Worm (Caenorhabditis elegans) whole organism, L2 larva: ENCODE results near the gene nfki-1.

Source experiments
- C34F6.9 ChIP-seq: fragments of 150-350 bp; optimal IDR thresholded peaks from 2 replicates; lab custom pipeline; 2014; ENCODE audit warnings: missing biosample characterization, missing genetic modification characterization
- F13H6.1 ChIP-seq: sonication (generic microtip); optimal IDR thresholded peaks from 2 replicates; lab custom pipeline; 2016; ENCODE audit warnings: missing genetic modification characterization, missing compliant biosample characterization
- Y55F3AM.14 ChIP-seq: fragments of 200-800 bp; sonication (Bioruptor generic); optimal IDR thresholded peaks from 2 replicates; lab custom pipeline; 2018; ENCODE audit warnings: mild to moderate bottlenecking, missing genetic modification characterization, missing compliant biosample characterization
- ZK546.5 ChIP-seq: sonication (generic microtip); optimal IDR thresholded peaks from 2 replicates; lab custom pipeline; 2017; ENCODE audit warnings: missing biosample characterization, missing genetic modification characterization
- alr-1 ChIP-seq: fragments of 150-350 bp; optimal IDR thresholded peaks from 2 replicates; lab custom pipeline; 2014; ENCODE audit warnings: missing biosample characterization, missing genetic modification characterization
- aly-2 ChIP-seq: fragments of 150-350 bp; optimal IDR thresholded peaks from 2 replicates; lab custom pipeline; 2014; ENCODE audit warnings: missing biosample characterization, missing genetic modification characterization
- ama-1 ChIP-seq: fragments of 150-350 bp; optimal IDR thresholded peaks from 2 replicates; lab custom pipeline; 2018; ENCODE audit warnings: inconsistent platforms
- blmp-1 ChIP-seq: sonication (generic microtip); optimal IDR thresholded peaks from 2 replicates; lab custom pipeline; 2017; ENCODE audit warnings: missing genetic modification characterization, mild to moderate bottlenecking, missing compliant biosample characterization, antibody characterized with exemption, moderate library complexity; ENCODE audit not compliant: insufficient read depth
- ceh-16 ChIP-seq: fragments of 150-350 bp; optimal IDR thresholded peaks from 2 replicates; lab custom pipeline; 2014; ENCODE audit warnings: missing biosample characterization, missing genetic modification characterization
- dmd-4 ChIP-seq: sonication (generic microtip); optimal IDR thresholded peaks from 2 replicates; lab custom pipeline; 2017; ENCODE audit warnings: missing biosample characterization, missing genetic modification characterization
- egl-27 ChIP-seq: sonication (generic microtip); optimal IDR thresholded peaks from 3 replicates; lab custom pipeline; 2017; ENCODE audit warnings: missing biosample characterization, missing genetic modification reagents, missing genetic modification characterization
- elt-1 ChIP-seq: fragments of 150-350 bp; optimal IDR thresholded peaks from 2 replicates; lab custom pipeline; 2014; ENCODE audit warnings: missing biosample characterization, missing genetic modification characterization
- elt-3 ChIP-seq: sonication (generic microtip); optimal IDR thresholded peaks from 2 replicates; lab custom pipeline; 2017; ENCODE audit warnings: missing biosample characterization, missing genetic modification characterization
- fos-1 ChIP-seq: fragments of 150-350 bp; optimal IDR thresholded peaks from 2 replicates; lab custom pipeline; 2014; ENCODE audit warnings: missing biosample characterization, missing genetic modification characterization
- gmeb-1 ChIP-seq: fragments of 150-350 bp; optimal IDR thresholded peaks from 2 replicates; lab custom pipeline; 2014; ENCODE audit warnings: missing biosample characterization, missing genetic modification characterization
- lsy-2 ChIP-seq, 2 experiments: fragments of 150-350 bp in 1 of 2; sonication (generic microtip) in 1 of 2; optimal IDR thresholded peaks; 2 replicates each; lab custom pipeline; 2014 to 2017; ENCODE audit warnings: missing biosample characterization in 2 of 2, missing genetic modification characterization in 2 of 2
- mbf-1 ChIP-seq: sonication (generic microtip); optimal IDR thresholded peaks from 2 replicates; lab custom pipeline; 2017; ENCODE audit warnings: missing biosample characterization, missing genetic modification characterization
- mdl-1 ChIP-seq, 2 experiments: fragments of 150-350 bp in 1 of 2; sonication (generic microtip) in 1 of 2; optimal IDR thresholded peaks; 2 replicates each; lab custom pipeline; 2017; ENCODE audit warnings: missing biosample characterization in 2 of 2, missing genetic modification characterization in 2 of 2
- nhr-10 ChIP-seq: sonication (generic microtip); optimal IDR thresholded peaks from 2 replicates; lab custom pipeline; 2017; ENCODE audit warnings: missing biosample characterization, missing genetic modification characterization
- nhr-11 ChIP-seq: fragments of 150-350 bp; optimal IDR thresholded peaks from 2 replicates; lab custom pipeline; 2014; ENCODE audit warnings: missing biosample characterization, missing genetic modification characterization
- nhr-12 ChIP-seq: fragments of 150-350 bp; optimal IDR thresholded peaks from 2 replicates; lab custom pipeline; 2014; ENCODE audit warnings: missing biosample characterization, missing genetic modification characterization
- nhr-129 ChIP-seq: fragments of 150-350 bp; optimal IDR thresholded peaks from 2 replicates; lab custom pipeline; 2014; ENCODE audit warnings: missing biosample characterization, missing genetic modification characterization
- nhr-21 ChIP-seq: fragments of 150-350 bp; optimal IDR thresholded peaks from 2 replicates; lab custom pipeline; 2014; ENCODE audit warnings: missing biosample characterization, missing genetic modification characterization
- nhr-23 ChIP-seq: fragments of 150-350 bp; optimal IDR thresholded peaks from 2 replicates; lab custom pipeline; 2014; ENCODE audit warnings: missing biosample characterization, missing genetic modification reagents, missing genetic modification characterization
- nhr-237 ChIP-seq: fragments of 150-350 bp; optimal IDR thresholded peaks from 2 replicates; lab custom pipeline; 2014; ENCODE audit warnings: missing biosample characterization, missing genetic modification characterization
- nhr-25 ChIP-seq: fragments of 150-350 bp; sonication (generic microtip); optimal IDR thresholded peaks from 3 replicates; lab custom pipeline; 2014; ENCODE audit warnings: missing biosample characterization, missing genetic modification characterization
- nhr-6 ChIP-seq: fragments of 150-350 bp; optimal IDR thresholded peaks from 2 replicates; lab custom pipeline; 2014; ENCODE audit warnings: missing biosample characterization, missing genetic modification characterization
- nhr-77 ChIP-seq: fragments of 150-350 bp; optimal IDR thresholded peaks from 2 replicates; lab custom pipeline; 2014; ENCODE audit warnings: missing biosample characterization, missing genetic modification characterization
- peb-1 ChIP-seq: fragments of 150-350 bp; optimal IDR thresholded peaks from 2 replicates; lab custom pipeline; 2014; ENCODE audit warnings: missing biosample characterization, missing genetic modification characterization
- sem-4 ChIP-seq: fragments of 150-350 bp; optimal IDR thresholded peaks from 2 replicates; lab custom pipeline; 2014; ENCODE audit warnings: missing biosample characterization, missing genetic modification reagents, missing genetic modification characterization
- skn-1 ChIP-seq: sonication (generic microtip); optimal IDR thresholded peaks from 2 replicates; lab custom pipeline; 2017; ENCODE audit warnings: missing biosample characterization, missing genetic modification characterization
- sma-3 ChIP-seq: sonication (generic microtip); optimal IDR thresholded peaks from 2 replicates; lab custom pipeline; 2016; ENCODE audit warnings: missing genetic modification reagents, missing genetic modification characterization, missing compliant biosample characterization
- sma-9 ChIP-seq, 2 experiments: fragments of 150-350 bp in 1 of 2; sonication (generic microtip) in 1 of 2; optimal IDR thresholded peaks; 2 replicates each; lab custom pipeline; 2014 to 2016; ENCODE audit warnings: missing genetic modification characterization in 2 of 2, mild to moderate bottlenecking in 1 of 2, missing biosample characterization in 1 of 2, missing compliant biosample characterization in 1 of 2, missing genetic modification reagents in 1 of 2, moderate library complexity in 1 of 2
- snpc-4 ChIP-seq: fragments of 150-350 bp; optimal IDR thresholded peaks from 2 replicates; lab custom pipeline; 2014; ENCODE audit warnings: missing biosample characterization, missing genetic modification characterization
- unc-55 ChIP-seq: fragments of 150-350 bp; sonication (generic microtip); optimal IDR thresholded peaks from 3 replicates; lab custom pipeline; 2014; ENCODE audit warnings: missing biosample characterization, missing genetic modification reagents, missing genetic modification characterization
- unc-62 ChIP-seq: fragments of 150-350 bp; optimal IDR thresholded peaks from 2 replicates; lab custom pipeline; 2014; ENCODE audit warnings: missing biosample characterization, missing genetic modification reagents, missing genetic modification characterization
- ztf-1 ChIP-seq: fragments of 200-800 bp; sonication (Bioruptor generic); conservative IDR thresholded peaks from 2 replicates; pipeline ENCODE4 v1.3.6; 2022; ENCODE audit warnings: missing genetic modification characterization, missing compliant biosample characterization
- ztf-11 ChIP-seq: sonication (generic microtip); optimal IDR thresholded peaks from 2 replicates; lab custom pipeline; 2017; ENCODE audit warnings: missing biosample characterization, missing genetic modification characterization
- ztf-4 ChIP-seq: fragments of 150-350 bp; optimal IDR thresholded peaks from 2 replicates; lab custom pipeline; 2014; ENCODE audit warnings: missing biosample characterization, missing genetic modification characterization

Gene nfki-1

DNA sequence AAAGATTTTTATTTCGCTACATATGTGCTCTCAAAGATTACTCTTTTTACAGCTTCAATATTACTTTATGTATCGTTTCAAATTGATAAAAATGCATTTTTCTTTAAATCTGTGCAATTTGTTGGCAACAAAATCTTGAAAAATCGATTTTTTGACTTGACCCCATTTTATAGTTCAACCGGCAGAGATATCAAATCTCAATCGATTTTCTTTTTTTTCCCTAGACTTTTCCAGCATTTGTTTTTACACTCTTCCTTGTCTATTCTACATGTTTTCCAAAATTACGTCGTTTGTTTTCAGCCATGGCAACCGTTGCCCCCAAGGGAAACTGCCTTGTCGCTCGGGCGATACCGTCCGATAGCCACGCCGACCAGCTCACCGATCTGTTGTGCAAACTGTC is at the start of gene nfki-1:
Gene nfki-1 (plus strand): TSS at position 301 of the 400 bp plus-strand sequence.
- TF ChIP-seq C34F6.9 (tag; lab: Kevin White, UChicago) (no peak), nhr-129 (tag; lab: Kevin White, UChicago) (no peak), nhr-11 (tag; lab: Kevin White, UChicago) (no peak), ztf-4 (tag; lab: Kevin White, UChicago) (no peak), ZK546.5 (no peak), nhr-77 (tag; lab: Kevin White, UChicago) (no peak), fos-1 (tag; lab: Kevin White, UChicago) (no peak), unc-55 (GFP tag; lab: Kevin White, UChicago) (no peak), ztf-1 (GFP tag; lab: Robert Waterston, UW) (no peak), ztf-11 (tag; lab: Kevin White, UChicago) (no peak), nhr-21 (tag; lab: Kevin White, UChicago) (no peak), sma-9 (GFP tag; optimal IDR thresholded peaks at IDR 0.05; lab: Kevin White, UChicago) (no peak), sma-9 (tag; optimal IDR thresholded peaks at IDR 0.05; lab: Kevin White, UChicago) (no peak), unc-62 (GFP tag; lab: Kevin White, UChicago) (no peak), snpc-4 (tag; lab: Kevin White, UChicago) (no peak), egl-27 (tag; lab: Kevin White, UChicago) (no peak)

DNA sequence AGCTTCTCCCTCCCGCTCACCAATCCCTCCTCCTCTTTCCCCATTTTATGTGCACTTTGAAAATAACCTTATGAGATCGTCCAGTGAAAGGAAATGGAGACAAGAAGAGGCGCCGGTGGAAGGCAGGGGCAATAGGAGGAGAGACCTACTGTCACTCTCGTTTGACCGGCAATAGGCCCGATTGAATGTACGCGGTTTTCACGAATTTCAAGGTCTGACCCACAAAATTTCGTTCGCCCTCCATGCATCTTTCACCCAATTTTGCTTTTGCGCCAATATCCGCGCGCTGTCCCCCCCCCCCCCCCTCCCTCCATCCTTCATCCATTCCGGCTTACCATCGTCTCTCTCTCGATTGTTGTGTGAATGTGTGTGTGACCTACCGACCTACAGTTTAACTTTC is 47.4 kb upstream of the nfki-1 start:
- peak; percentile 51 for TF ChIP-seq blmp-1 (tag; lab: Kevin White, UChicago)
- no peak for TF ChIP-seq unc-62 (GFP tag; lab: Kevin White, UChicago)

ce11 chrX:15308685-15309084 is 46.4 kb upstream of the nfki-1 start:
- TF ChIP-seq mdl-1 (tag; optimal IDR thresholded peaks at IDR 0.05; lab: Kevin White, UChicago) (no peak), sem-4 (tag; lab: Kevin White, UChicago) (no peak), ama-1 (no peak), egl-27 (tag; lab: Kevin White, UChicago) (no peak), nhr-12 (tag; lab: Kevin White, UChicago) (no peak), nhr-10 (tag; lab: Kevin White, UChicago) (no peak), lsy-2 (tag; optimal IDR thresholded peaks at IDR 0.05; lab: Kevin White, UChicago) (no peak), snpc-4 (tag; lab: Kevin White, UChicago) (no peak), aly-2 (no peak), alr-1 (tag; lab: Kevin White, UChicago) (no peak), nhr-21 (tag; lab: Kevin White, UChicago) (no peak), ZK546.5 (no peak), elt-3 (tag; lab: Kevin White, UChicago) (no peak), peb-1 (no peak), nhr-237 (tag; lab: Kevin White, UChicago) (no peak), elt-1 (tag; lab: Kevin White, UChicago) (no peak), nhr-23 (no peak), mbf-1 (tag; lab: Kevin White, UChicago) (no peak), sma-3 (GFP tag; lab: Kevin White, UChicago) (no peak)

- TF ChIP-seq peb-1 = no peak
- TF ChIP-seq, all 48 proteins: peak for 0
Observed at ce11 chrX:15309138-15309537, 45.9 kb upstream of the nfki-1 start, which contains the start of gene nhr-91. TSS of gene nhr-91 (plus strand) at chrX:15309369.

DNA sequence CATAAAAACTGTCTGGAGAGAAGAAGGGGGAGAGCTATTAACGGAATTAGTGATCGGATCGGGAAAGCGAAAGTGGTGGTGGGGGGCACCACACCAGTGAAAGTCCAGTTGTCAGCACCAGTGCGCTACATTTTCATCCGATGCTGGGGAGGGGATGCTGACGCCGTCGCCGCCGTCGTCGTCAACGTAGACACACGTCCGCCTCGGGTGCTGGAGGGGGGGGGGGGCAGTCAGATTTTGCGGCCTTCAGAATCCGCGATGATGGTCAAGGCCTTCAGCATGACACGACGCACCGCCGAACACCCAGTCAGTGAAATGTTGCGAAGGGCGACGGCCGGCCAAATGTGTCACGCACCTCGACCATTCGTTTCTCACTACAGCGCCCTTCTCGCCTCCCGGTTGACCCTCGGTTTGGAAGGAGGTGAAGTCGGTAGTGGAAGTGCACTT is 44.7 kb upstream of the nfki-1 start:
- TF ChIP-seq nhr-6 (tag; lab: Kevin White, UChicago) = no peak
- no peak for TF ChIP-seq peb-1
- TF ChIP-seq sma-3 (GFP tag; lab: Kevin White, UChicago) = peak; percentile 13
- TF ChIP-seq elt-1 (tag; lab: Kevin White, UChicago) = no peak
- TF ChIP-seq egl-27 (tag; lab: Kevin White, UChicago) = peak; percentile 29
- TF ChIP-seq sma-9 (GFP tag; optimal IDR thresholded peaks at IDR 0.05; lab: Kevin White, UChicago) = peak; percentile 39
- no peak for TF ChIP-seq sma-9 (tag; optimal IDR thresholded peaks at IDR 0.05; lab: Kevin White, UChicago)
- peak; percentile 91 for TF ChIP-seq ceh-16 (tag; lab: Kevin White, UChicago)
- no peak for TF ChIP-seq ZK546.5
- peak; percentile 18 for TF ChIP-seq nhr-25 (tag; lab: Kevin White, UChicago)
- no peak for TF ChIP-seq sem-4 (tag; lab: Kevin White, UChicago)
- TF ChIP-seq unc-62 (GFP tag; lab: Kevin White, UChicago) = no peak
- TF ChIP-seq nhr-237 (tag; lab: Kevin White, UChicago) = no peak
- TF ChIP-seq snpc-4 (tag; lab: Kevin White, UChicago) = no peak
- TF ChIP-seq nhr-21 (tag; lab: Kevin White, UChicago) = peak; percentile 6
- TF ChIP-seq Y55F3AM.14 = peak; percentile 22
- TF ChIP-seq dmd-4 (tag; lab: Kevin White, UChicago) = no peak
- no peak for TF ChIP-seq skn-1 (tag; lab: Kevin White, UChicago)
- TF ChIP-seq C34F6.9 (tag; lab: Kevin White, UChicago) = no peak
- TF ChIP-seq blmp-1 (tag; lab: Kevin White, UChicago) = peak; percentile 98
- TF ChIP-seq gmeb-1 (tag; lab: Kevin White, UChicago) = no peak
- no peak for TF ChIP-seq mbf-1 (tag; lab: Kevin White, UChicago)
- TF ChIP-seq F13H6.1 (tag; lab: Kevin White, UChicago) = no peak
- no peak for TF ChIP-seq mdl-1 (tag; optimal IDR thresholded peaks at IDR 0.05; lab: Kevin White, UChicago)
